Worm (Caenorhabditis elegans): Measurements from ENCODE around the gene F48C5.2.

The F48C5.2 gene

DNA sequence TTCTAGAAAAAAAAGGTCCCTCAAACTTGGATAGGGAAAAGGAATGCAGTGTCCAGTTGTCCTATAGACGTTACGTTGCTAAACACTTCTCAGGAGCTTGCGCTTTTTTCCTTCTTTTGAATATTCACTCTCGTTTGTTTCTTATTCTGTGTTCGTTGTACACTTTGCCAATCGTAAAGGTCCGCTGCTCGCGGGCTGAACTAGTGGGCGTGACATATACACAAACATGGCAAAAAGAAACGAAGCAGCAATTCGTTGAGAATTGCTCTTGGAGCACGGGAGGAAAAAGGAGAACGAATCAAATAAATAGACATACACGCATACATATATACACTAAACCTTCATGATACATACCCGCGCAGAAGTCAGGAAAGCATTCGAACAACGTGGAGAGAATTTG, 14.7 kb upstream of the F48C5.2 start:
- TF ChIP-seq unc-3 (GFP tag; conservative IDR thresholded peaks at IDR 0.05) (no peak), unc-3 (tag; optimal IDR thresholded peaks at IDR 0.05) (no peak), ceh-19 (GFP tag; optimal IDR thresholded peaks at IDR 0.05) (no peak), eyg-1 (tag; optimal IDR thresholded peaks at IDR 0.05) (no peak), ceh-6 (GFP tag; optimal IDR thresholded peaks at IDR 0.05) (no peak), ceh-2 (tag; optimal IDR thresholded peaks at IDR 0.05) (no peak), sdc-2 (tag; optimal IDR thresholded peaks at IDR 0.05) (no peak), ceh-30 (tag; optimal IDR thresholded peaks at IDR 0.05) (no peak), pha-4 (tag; optimal IDR thresholded peaks at IDR 0.05) (no peak), pqm-1 (tag; optimal IDR thresholded peaks at IDR 0.05) (no peak), sox-4 (tag; optimal IDR thresholded peaks at IDR 0.05) (no peak), hlh-13 (GFP tag; optimal IDR thresholded peaks at IDR 0.05) (no peak), lim-6 (tag; optimal IDR thresholded peaks at IDR 0.05) (no peak), T23F11.4 (GFP tag; optimal IDR thresholded peaks at IDR 0.05) (no peak)

DNA sequence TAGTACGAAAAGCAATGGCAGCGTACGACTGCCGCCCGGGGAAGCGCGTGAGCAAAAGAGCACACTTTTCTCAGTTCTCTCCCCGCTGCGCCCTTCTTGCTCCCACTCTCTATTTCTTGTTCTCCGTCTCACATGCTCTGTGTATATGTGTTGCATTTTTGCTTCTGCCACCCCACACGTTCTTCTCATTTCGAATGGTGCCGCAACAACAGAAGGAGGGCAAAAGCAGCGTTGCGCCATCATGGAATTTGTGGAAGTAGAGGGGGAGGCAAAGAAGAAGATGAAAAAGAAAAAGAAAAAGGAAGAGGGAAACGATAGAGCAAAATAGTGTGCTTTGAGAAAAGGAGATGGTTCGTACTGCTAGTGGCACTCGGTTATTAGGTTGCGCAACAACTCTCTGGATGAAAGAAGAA, 13.2 kb upstream of the F48C5.2 start:
- peak; percentile 85 for TF ChIP-seq ceh-14 (tag; optimal IDR thresholded peaks at IDR 0.05)
- no peak for TF ChIP-seq ceh-48 (tag; optimal IDR thresholded peaks at IDR 0.05)
- peak; percentile 69 for TF ChIP-seq nfya-1 (tag; optimal IDR thresholded peaks at IDR 0.05)
- TF ChIP-seq pha-4 (tag; optimal IDR thresholded peaks at IDR 0.05) = no peak
- TF ChIP-seq eyg-1 (tag; optimal IDR thresholded peaks at IDR 0.05) = no peak
- TF ChIP-seq C08G9.2 (tag; optimal IDR thresholded peaks at IDR 0.05) = peak; percentile 52
- TF ChIP-seq ceh-6 (GFP tag; optimal IDR thresholded peaks at IDR 0.05) = no peak
- peak; percentile 11 for TF ChIP-seq rnt-1 (tag; optimal IDR thresholded peaks at IDR 0.05)
- TF ChIP-seq ama-1 (optimal IDR thresholded peaks at IDR 0.05) = no peak
- no peak for TF ChIP-seq nhr-11 (tag; optimal IDR thresholded peaks at IDR 0.05)
- no peak for TF ChIP-seq K09A11.1 (tag; optimal IDR thresholded peaks at IDR 0.05; ENCODE audit: insufficient read depth)
- peak; percentile 67 for TF ChIP-seq F13H6.1 (tag; optimal IDR thresholded peaks at IDR 0.05)
- peak; percentile 24 for TF ChIP-seq fax-1 (tag; optimal IDR thresholded peaks at IDR 0.05)
- TF ChIP-seq ceh-30 (tag; optimal IDR thresholded peaks at IDR 0.05) = no peak
- no peak for TF ChIP-seq T23F11.4 (GFP tag; optimal IDR thresholded peaks at IDR 0.05)
- peak; percentile 46 for TF ChIP-seq hlh-30 (tag; optimal IDR thresholded peaks at IDR 0.05; ENCODE audit: insufficient read depth)
- no peak for TF ChIP-seq che-1 (tag; optimal IDR thresholded peaks at IDR 0.05)
- no peak for TF ChIP-seq unc-3 (GFP tag; conservative IDR thresholded peaks at IDR 0.05)
- no peak for TF ChIP-seq unc-3 (tag; optimal IDR thresholded peaks at IDR 0.05)
- TF ChIP-seq gmeb-2 (tag; optimal IDR thresholded peaks at IDR 0.05) = no peak
- no peak for TF ChIP-seq ceh-24 (tag; optimal IDR thresholded peaks at IDR 0.05)
- TF ChIP-seq sdc-2 (tag; optimal IDR thresholded peaks at IDR 0.05) = peak; percentile 70
- TF ChIP-seq sox-2 (GFP tag; IDR thresholded peaks at IDR 0.05) = no peak
- no peak for TF ChIP-seq pha-2 (tag; optimal IDR thresholded peaks at IDR 0.05)
- peak; percentile 24 for TF ChIP-seq sox-4 (tag; optimal IDR thresholded peaks at IDR 0.05)
- TF ChIP-seq hlh-8 (tag; optimal IDR thresholded peaks at IDR 0.05) = peak; percentile 41
- peak; percentile 43 for TF ChIP-seq syd-9 (tag; optimal IDR thresholded peaks at IDR 0.05)
- TF ChIP-seq odd-2 (tag; optimal IDR thresholded peaks at IDR 0.05) = no peak
- peak; percentile 75 for TF ChIP-seq dmd-4 (tag; optimal IDR thresholded peaks at IDR 0.05; ENCODE audit: borderline replicate concordance)
- no peak for TF ChIP-seq ceh-9 (tag; optimal IDR thresholded peaks at IDR 0.05)
- TF ChIP-seq pag-3 (tag; optimal IDR thresholded peaks at IDR 0.05; ENCODE audit: borderline replicate concordance) = no peak
- no peak for TF ChIP-seq ahr-1 (tag; optimal IDR thresholded peaks at IDR 0.05)
- peak; percentile 29 for TF ChIP-seq mec-3 (tag; optimal IDR thresholded peaks at IDR 0.05; ENCODE audit: borderline replicate concordance)
- TF ChIP-seq fkh-10 (GFP tag; optimal IDR thresholded peaks at IDR 0.05) = peak; percentile 12
- TF ChIP-seq elt-4 (tag; optimal IDR thresholded peaks at IDR 0.05) = no peak
- TF ChIP-seq fkh-6 (tag; optimal IDR thresholded peaks at IDR 0.05) = no peak
- TF ChIP-seq tbx-7 (tag; optimal IDR thresholded peaks at IDR 0.05) = no peak
- TF ChIP-seq unc-55 (GFP tag; optimal IDR thresholded peaks at IDR 0.05) = peak; percentile 31
- TF ChIP-seq Y22D7AL.16 (tag; optimal IDR thresholded peaks at IDR 0.05) = no peak
- no peak for TF ChIP-seq ceh-2 (tag; optimal IDR thresholded peaks at IDR 0.05)
- TF ChIP-seq ets-4 (tag; optimal IDR thresholded peaks at IDR 0.05) = no peak
- peak; percentile 61 for TF ChIP-seq tbx-2 (tag; optimal IDR thresholded peaks at IDR 0.05)
- TF ChIP-seq unc-86 (tag; optimal IDR thresholded peaks at IDR 0.05) = no peak
- TF ChIP-seq hlh-13 (GFP tag; optimal IDR thresholded peaks at IDR 0.05) = peak; percentile 14
- no peak for TF ChIP-seq zip-5 (tag; optimal IDR thresholded peaks at IDR 0.05)
- TF ChIP-seq hlh-15 (tag; optimal IDR thresholded peaks at IDR 0.05) = no peak
- no peak for TF ChIP-seq npax-4 (tag; optimal IDR thresholded peaks at IDR 0.05)

Data from whole organism, late embryonic.